Worm (Caenorhabditis elegans): ENCODE measurements around the gene chd-3.
A peak's percentile ranks its signal among the peaks of the same experiment; 100 is the strongest.

The chd-3 gene

DNA sequence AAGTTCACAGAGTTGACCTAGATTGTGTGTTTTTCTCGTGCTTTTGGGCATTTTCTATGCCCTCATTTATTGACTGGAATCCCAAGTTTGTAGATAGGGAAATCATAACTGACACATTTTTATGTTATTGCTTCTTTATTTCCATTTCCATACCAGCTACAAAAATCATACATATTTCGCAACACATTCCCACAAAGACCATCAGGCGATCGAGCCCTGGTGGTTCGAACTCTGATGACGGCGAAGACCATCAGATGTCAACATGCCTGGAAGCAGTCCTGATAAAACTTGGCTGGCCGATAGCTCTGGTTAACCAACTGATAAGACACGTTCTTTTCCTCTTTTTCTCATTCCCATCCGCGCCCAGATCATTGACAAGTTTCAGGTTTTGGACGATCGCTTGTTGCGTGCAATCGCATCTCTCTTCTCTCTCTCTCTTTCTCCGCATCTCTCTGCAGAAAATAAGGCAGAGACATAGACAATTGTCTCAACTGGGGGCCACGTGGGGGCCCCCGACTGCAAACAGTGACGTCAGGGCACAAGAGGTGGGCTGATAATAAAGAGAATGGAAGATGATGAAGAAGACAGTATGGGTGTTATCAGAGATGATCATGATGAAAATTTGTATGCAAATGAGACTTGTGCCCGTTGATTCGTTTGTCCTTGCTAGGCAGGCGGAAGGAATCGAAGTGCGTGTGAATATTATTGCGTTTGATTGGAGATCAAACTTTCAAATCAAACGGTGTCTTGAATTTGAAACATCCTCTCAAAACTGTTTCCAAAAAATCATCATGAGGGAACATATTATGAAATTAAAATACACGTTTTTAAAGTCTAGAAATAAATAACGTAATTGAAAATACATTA is 19.9 kb upstream of the chd-3 start:
- TF ChIP-seq ceh-8 (GFP tag; optimal IDR thresholded peaks at IDR 0.05), result no peak
- no peak for TF ChIP-seq hlh-4 (tag; optimal IDR thresholded peaks at IDR 0.05)
- TF ChIP-seq nhr-11 (tag; optimal IDR thresholded peaks at IDR 0.05), result peak; percentile 58
- TF ChIP-seq hlh-17 (GFP tag; optimal IDR thresholded peaks at IDR 0.05; ENCODE audit: borderline replicate concordance), result no peak
- no peak for TF ChIP-seq C04F5.9 (tag; optimal IDR thresholded peaks at IDR 0.05)
- no peak for TF ChIP-seq efl-3 (GFP tag; optimal IDR thresholded peaks at IDR 0.05)
- peak; percentile 62 for TF ChIP-seq unc-130 (tag; optimal IDR thresholded peaks at IDR 0.05)
- no peak for TF ChIP-seq ama-1 (optimal IDR thresholded peaks at IDR 0.05)
- TF ChIP-seq dpl-1 (GFP tag; optimal IDR thresholded peaks at IDR 0.05), result peak in 2 of 3 experiments; percentile 9 to 44
- TF ChIP-seq swsn-7 (tag; optimal IDR thresholded peaks at IDR 0.05), result peak; percentile 75
- peak; percentile 34 for TF ChIP-seq zip-4 (GFP tag; optimal IDR thresholded peaks at IDR 0.05)
- TF ChIP-seq egl-13 (tag; optimal IDR thresholded peaks at IDR 0.05), result peak; percentile 66
- no peak for TF ChIP-seq F16B12.6 (tag; optimal IDR thresholded peaks at IDR 0.05)
- peak; percentile 21 for TF ChIP-seq pag-3 (tag; optimal IDR thresholded peaks at IDR 0.05; ENCODE audit: borderline replicate concordance, insufficient read depth)
- TF ChIP-seq egl-27 (tag; optimal IDR thresholded peaks at IDR 0.05), result peak; percentile 39 to 88
- no peak for TF ChIP-seq unc-98 (GFP tag; IDR thresholded peaks at IDR 0.05)
- TF ChIP-seq fos-1 (tag; optimal IDR thresholded peaks at IDR 0.05), result peak; percentile 63
- peak; percentile 90 for TF ChIP-seq tbx-2 (tag; optimal IDR thresholded peaks at IDR 0.05)
- peak; percentile 82 for TF ChIP-seq nhr-47 (tag; optimal IDR thresholded peaks at IDR 0.05)
- TF ChIP-seq mdl-1 (tag; optimal IDR thresholded peaks at IDR 0.05), result peak; percentile 87 to 100
- no peak for TF ChIP-seq ceh-63 (GFP tag; optimal IDR thresholded peaks at IDR 0.05)
- no peak for TF ChIP-seq vab-15 (tag; optimal IDR thresholded peaks at IDR 0.05)
- TF ChIP-seq unc-62 (GFP tag; optimal IDR thresholded peaks at IDR 0.05), result no peak
- peak; percentile 79 for TF ChIP-seq jun-1 (tag; optimal IDR thresholded peaks at IDR 0.05)
- no peak for TF ChIP-seq fkh-4 (tag; optimal IDR thresholded peaks at IDR 0.05; ENCODE audit: borderline replicate concordance)
- TF ChIP-seq alr-1 (tag; optimal IDR thresholded peaks at IDR 0.05; ENCODE audit: borderline replicate concordance), result no peak
- TF ChIP-seq unc-86 (tag; optimal IDR thresholded peaks at IDR 0.05), result no peak
- peak; percentile 52 for TF ChIP-seq C16A3.4 (tag; optimal IDR thresholded peaks at IDR 0.05)
- no peak for TF ChIP-seq nhr-12 (tag; optimal IDR thresholded peaks at IDR 0.05)
- TF ChIP-seq C34B4.2 (tag; optimal IDR thresholded peaks at IDR 0.05), result no peak
- TF ChIP-seq pqm-1 (tag; optimal IDR thresholded peaks at IDR 0.05), result peak; percentile 16
- TF ChIP-seq lin-13 (GFP tag; optimal IDR thresholded peaks at IDR 0.05), result peak; percentile 41
- TF ChIP-seq lsy-2 (tag; optimal IDR thresholded peaks at IDR 0.05), result peak; percentile 69 to 80
- TF ChIP-seq nhr-19 (GFP tag; conservative IDR thresholded peaks at IDR 0.05), result peak; percentile 91
- peak; percentile 3 for TF ChIP-seq snpc-4 (tag; optimal IDR thresholded peaks at IDR 0.05)
- TF ChIP-seq rnt-1 (tag; optimal IDR thresholded peaks at IDR 0.05), result peak; percentile 89
- no peak for TF ChIP-seq tlp-1 (tag; optimal IDR thresholded peaks at IDR 0.05)
- peak; percentile 4 for TF ChIP-seq nhr-237 (tag; optimal IDR thresholded peaks at IDR 0.05)
- no peak for TF ChIP-seq ztf-11 (tag; optimal IDR thresholded peaks at IDR 0.05)
- TF ChIP-seq efl-1 (optimal IDR thresholded peaks at IDR 0.05), result peak; percentile 32 to 42
- TF ChIP-seq efl-1 (GFP tag; optimal IDR thresholded peaks at IDR 0.05 in 1 of 2), result peak; percentile 1 to 93
- TF ChIP-seq ceh-88 (GFP tag; IDR thresholded peaks at IDR 0.05), result 0 out of 2 replicates have a peak, but pooled peaks have one; percentile 31
- no peak for TF ChIP-seq nhr-76 (tag; optimal IDR thresholded peaks at IDR 0.05)
- no peak for TF ChIP-seq fkh-8 (tag; optimal IDR thresholded peaks at IDR 0.05)
- no peak for TF ChIP-seq ces-1 (GFP tag; optimal IDR thresholded peaks at IDR 0.05)
- no peak for TF ChIP-seq fkh-10 (GFP tag; optimal IDR thresholded peaks at IDR 0.05)
- TF ChIP-seq blmp-1 (tag; optimal IDR thresholded peaks at IDR 0.05), result peak; percentile 63
- no peak for TF ChIP-seq sptf-1 (tag; optimal IDR thresholded peaks at IDR 0.05)
- TF ChIP-seq mab-9 (GFP tag; IDR thresholded peaks at IDR 0.05), result no peak
- TF ChIP-seq ceh-82 (tag; optimal IDR thresholded peaks at IDR 0.05), result peak; percentile 43 to 47 (median 44)
- TF ChIP-seq isw-1 (GFP tag; IDR thresholded peaks at IDR 0.05), result no peak

All from whole organism, L1 larva.